Worm (Caenorhabditis elegans) whole organism, L1 larva: ENCODE data around the gene pafo-1.

Source experiments
- ceh-8 ChIP-seq: fragments of 200-800 bp; sonication (Bioruptor generic); optimal IDR thresholded peaks from 2 replicates; lab custom pipeline; 2018; ENCODE audit warnings: mild to moderate bottlenecking, missing genetic modification characterization, moderate library complexity, missing compliant biosample characterization
- ces-1 ChIP-seq: fragments of 150-350 bp; optimal IDR thresholded peaks from 2 replicates; lab custom pipeline; 2014; ENCODE audit warnings: missing biosample characterization, missing genetic modification reagents, missing genetic modification characterization
- elt-2 ChIP-seq: sonication (generic microtip); optimal IDR thresholded peaks from 2 replicates; lab custom pipeline; 2016; ENCODE audit warnings: missing genetic modification characterization, mild to moderate bottlenecking, inconsistent platforms, missing compliant biosample characterization, missing genetic modification reagents
- nhr-11 ChIP-seq: fragments of 150-350 bp; optimal IDR thresholded peaks from 2 replicates; lab custom pipeline; 2014; ENCODE audit warnings: missing biosample characterization, missing genetic modification characterization
- nhr-28 ChIP-seq: fragments of 150-350 bp; optimal IDR thresholded peaks from 2 replicates; lab custom pipeline; 2014; ENCODE audit warnings: missing biosample characterization, missing genetic modification characterization
- nhr-76 ChIP-seq: sonication (generic microtip); optimal IDR thresholded peaks from 2 replicates; lab custom pipeline; 2017; ENCODE audit warnings: missing biosample characterization, missing genetic modification characterization
- nhr-77 ChIP-seq: fragments of 150-350 bp; optimal IDR thresholded peaks from 2 replicates; lab custom pipeline; 2014; ENCODE audit warnings: missing biosample characterization, missing genetic modification characterization
- snpc-4 ChIP-seq: fragments of 150-350 bp; optimal IDR thresholded peaks from 2 replicates; lab custom pipeline; 2014; ENCODE audit warnings: missing biosample characterization, missing genetic modification characterization
- sptf-1 ChIP-seq: fragments of 150-350 bp; optimal IDR thresholded peaks from 2 replicates; lab custom pipeline; 2014; ENCODE audit warnings: missing biosample characterization, missing genetic modification characterization
- ztf-4 ChIP-seq: fragments of 150-350 bp; optimal IDR thresholded peaks from 2 replicates; lab custom pipeline; 2014; ENCODE audit warnings: missing biosample characterization, missing genetic modification characterization

- no peak for TF ChIP-seq elt-2 (tag; lab: Kevin White, UChicago)
- TF ChIP-seq nhr-77 (tag; lab: Kevin White, UChicago): no peak
- no peak for TF ChIP-seq nhr-11 (tag; lab: Kevin White, UChicago)
- TF ChIP-seq ces-1 (GFP tag; lab: Kevin White, UChicago): no peak
- TF ChIP-seq nhr-28: no peak
- no peak for TF ChIP-seq ceh-8
- TF ChIP-seq nhr-76 (tag; lab: Kevin White, UChicago): no peak
- no peak for TF ChIP-seq snpc-4 (tag; lab: Kevin White, UChicago)
- no peak for TF ChIP-seq sptf-1 (tag; lab: Kevin White, UChicago)
- TF ChIP-seq ztf-4 (tag; lab: Kevin White, UChicago): no peak
Observed at ce11 chrV:11488288-11488687, 33.2 kb upstream of the pafo-1 start.
